Fruit fly (Drosophila melanogaster) whole organism, pupa: ENCODE results near the gene Cyp6d5.

ENCODE experiments used
- CG10348 ChIP-seq: fragments of 200-800 bp; sonication (Bioruptor generic); IDR thresholded peaks from 2 replicates; pipeline ENCODE4 v1.3.6; 2022; ENCODE audit warnings: missing biosample characterization, missing genetic modification characterization
- CG12605 ChIP-seq: fragments of 200-800 bp; sonication (Bioruptor generic); IDR thresholded peaks from 2 replicates; pipeline ENCODE4 v1.3.6; 2022; ENCODE audit warnings: missing biosample characterization, missing genetic modification characterization
- CG13204 ChIP-seq: fragments of 200-800 bp; sonication (Bioruptor generic); optimal IDR thresholded peaks from 2 replicates; lab custom pipeline; 2018; ENCODE audit warnings: missing biosample characterization, mild to moderate bottlenecking, missing genetic modification characterization, moderate library complexity
- CG14655 ChIP-seq: fragments of 200-800 bp; sonication (Bioruptor generic); optimal IDR thresholded peaks from 3 replicates; lab custom pipeline; 2017; ENCODE audit warnings: mild to moderate bottlenecking, missing biosample characterization, missing genetic modification reagents, missing genetic modification characterization
- CG15710 ChIP-seq: fragments of 200-800 bp; sonication (Bioruptor generic); optimal IDR thresholded peaks from 2 replicates; lab custom pipeline; 2018; ENCODE audit warnings: missing biosample characterization, mild to moderate bottlenecking, missing genetic modification characterization, moderate library complexity
- CG17806 ChIP-seq: fragments of 200-800 bp; sonication (Bioruptor generic); optimal IDR thresholded peaks from 2 replicates; lab custom pipeline; 2018; ENCODE audit warnings: missing biosample characterization, mild to moderate bottlenecking, missing genetic modification characterization, moderate library complexity
- CG32121 ChIP-seq: fragments of 200-800 bp; sonication (Bioruptor generic); IDR thresholded peaks from 2 replicates; pipeline ENCODE4 v1.3.6; 2022; ENCODE audit warnings: missing biosample characterization, missing genetic modification characterization
- CG34367 ChIP-seq: fragments of 200-800 bp; sonication (Bioruptor generic); optimal IDR thresholded peaks from 2 replicates; lab custom pipeline; 2018; ENCODE audit warnings: missing biosample characterization, mild to moderate bottlenecking, missing genetic modification characterization
- CG4496 ChIP-seq: fragments of 200-800 bp; sonication (Bioruptor generic); IDR thresholded peaks from 3 replicates; pipeline ENCODE4 v1.3.6; 2022; ENCODE audit warnings: missing biosample characterization, missing genetic modification characterization
- CG8159 ChIP-seq: fragments of 200-800 bp; sonication (Bioruptor generic); optimal IDR thresholded peaks from 3 replicates; lab custom pipeline; 2018; ENCODE audit warnings: missing biosample characterization, mild to moderate bottlenecking, missing genetic modification characterization, moderate library complexity
- CG8301 ChIP-seq: fragments of 200-800 bp; sonication (Bioruptor generic); optimal IDR thresholded peaks from 2 replicates; lab custom pipeline; 2018; ENCODE audit warnings: missing biosample characterization, mild to moderate bottlenecking, missing genetic modification characterization
- CG9948 ChIP-seq: fragments of 200-800 bp; sonication (Bioruptor generic); optimal IDR thresholded peaks from 2 replicates; lab custom pipeline; 2018; ENCODE audit warnings: missing biosample characterization, mild to moderate bottlenecking, missing genetic modification characterization, moderate library complexity
- D1 ChIP-seq: fragments of 200-800 bp; sonication (Bioruptor generic); optimal IDR thresholded peaks from 2 replicates; lab custom pipeline; 2018; ENCODE audit warnings: missing biosample characterization, mild to moderate bottlenecking, missing genetic modification characterization, moderate library complexity
- EcR ChIP-seq: fragments of 200-800 bp; sonication (Bioruptor generic); optimal IDR thresholded peaks from 3 replicates; lab custom pipeline; 2019; ENCODE audit warnings: missing biosample characterization, missing genetic modification characterization, mild to moderate bottlenecking, moderate library complexity, missing genetic modification reagents
- Ets98B ChIP-seq: fragments of 200-800 bp; sonication (Bioruptor generic); IDR thresholded peaks from 2 replicates; pipeline ENCODE4 v1.3.6; 2022; ENCODE audit warnings: missing biosample characterization, missing genetic modification characterization
- Pif1A ChIP-seq: fragments of 200-800 bp; sonication (Bioruptor generic); optimal IDR thresholded peaks from 3 replicates; lab custom pipeline; 2016; ENCODE audit warnings: missing biosample characterization, missing genetic modification characterization
- Pif1B ChIP-seq: fragments of 200-800 bp; sonication (Bioruptor generic); optimal IDR thresholded peaks from 3 replicates; lab custom pipeline; 2016; ENCODE audit warnings: missing biosample characterization, missing genetic modification characterization
- Snoo ChIP-seq: fragments of 200-800 bp; sonication (Bioruptor generic); optimal IDR thresholded peaks from 3 replicates; lab custom pipeline; 2017; ENCODE audit warnings: missing biosample characterization, mild to moderate bottlenecking, missing genetic modification characterization, inconsistent platforms
- fd96Ca ChIP-seq: fragments of 200-800 bp; sonication (Bioruptor generic); IDR thresholded peaks from 3 replicates; pipeline ENCODE4 v1.3.6; 2022; ENCODE audit warnings: missing biosample characterization, missing genetic modification characterization
- gl ChIP-seq: fragments of 200-800 bp; sonication (Bioruptor generic); optimal IDR thresholded peaks from 2 replicates; lab custom pipeline; 2018; ENCODE audit warnings: missing biosample characterization, mild to moderate bottlenecking, missing genetic modification characterization
- rn ChIP-seq: fragments of 200-800 bp; sonication (Bioruptor generic); IDR thresholded peaks from 2 replicates; pipeline ENCODE4 v1.3.6; 2022; ENCODE audit warnings: missing biosample characterization, missing genetic modification characterization

Cyp6d5 gene

dm6 chr3R:14037330-14037729 lies 8.3 kb downstream of the Cyp6d5 start:
- no peak for TF ChIP-seq CG10348 (GFP tag; lab: Robert Waterston, UW)
- TF ChIP-seq CG32121 (GFP tag; lab: Robert Waterston, UW): no peak
- TF ChIP-seq Snoo (tag; lab: Kevin White, UChicago): no peak
- no peak for TF ChIP-seq CG14655 (GFP tag; lab: Kevin White, UChicago)
- no peak for TF ChIP-seq Ets98B (GFP tag; lab: Robert Waterston, UW)
- TF ChIP-seq rn (GFP tag; lab: Robert Waterston, UW): no peak
- TF ChIP-seq CG13204 (GFP tag; lab: Kevin White, UChicago): no peak

dm6 chr3R:14041036-14041435 lies 12.0 kb downstream of the Cyp6d5 start:
- TF ChIP-seq CG15710 (peak; percentile 6), Snoo (tag; lab: Kevin White, UChicago) (no peak)

dm6 chr3R:14041647-14042046 lies 12.6 kb downstream of the Cyp6d5 start:
- TF ChIP-seq Pif1B (GFP tag; lab: Kevin White, UChicago): no peak
- no peak for TF ChIP-seq CG34367
- TF ChIP-seq EcR (GFP tag; lab: Kevin White, UChicago): no peak
- TF ChIP-seq Snoo (tag; lab: Kevin White, UChicago): no peak
- TF ChIP-seq Pif1A (GFP tag; lab: Kevin White, UChicago): no peak
- TF ChIP-seq CG9948 (tag; lab: Kevin White, UChicago): no peak
- TF ChIP-seq gl (tag; lab: Kevin White, UChicago): no peak
- no peak for TF ChIP-seq CG10348 (GFP tag; lab: Robert Waterston, UW)
- TF ChIP-seq fd96Ca (GFP tag; lab: Robert Waterston, UW): no peak
- no peak for TF ChIP-seq CG12605 (GFP tag; lab: Robert Waterston, UW)
- no peak for TF ChIP-seq CG32121 (GFP tag; lab: Robert Waterston, UW)
- TF ChIP-seq CG15710: no peak
- no peak for TF ChIP-seq rn (GFP tag; lab: Robert Waterston, UW)
- no peak for TF ChIP-seq CG8159 (tag; lab: Kevin White, UChicago)
- TF ChIP-seq CG13204 (GFP tag; lab: Kevin White, UChicago): no peak
- no peak for TF ChIP-seq CG8301 (tag; lab: Kevin White, UChicago)

dm6 chr3R:14044361-14044860 lies 15.4 kb downstream of the Cyp6d5 start:
- no peak for TF ChIP-seq rn (GFP tag; lab: Robert Waterston, UW)
- no peak for TF ChIP-seq CG10348 (GFP tag; lab: Robert Waterston, UW)
- TF ChIP-seq CG8301 (tag; lab: Kevin White, UChicago): no peak
- no peak for TF ChIP-seq CG15710
- TF ChIP-seq, all 21 proteins: peak for 0

dm6 chr3R:14048702-14049142 lies 19.7 kb downstream of the Cyp6d5 start:
- TF ChIP-seq CG10348 (GFP tag; lab: Robert Waterston, UW) (no peak), Snoo (tag; lab: Kevin White, UChicago) (peak; percentile 65), CG8159 (tag; lab: Kevin White, UChicago) (peak; percentile 83), D1 (tag; lab: Kevin White, UChicago) (no peak), CG8301 (tag; lab: Kevin White, UChicago) (peak; percentile 42), Pif1B (GFP tag; lab: Kevin White, UChicago) (peak; percentile 13), CG12605 (GFP tag; lab: Robert Waterston, UW) (no peak), EcR (GFP tag; lab: Kevin White, UChicago) (peak; percentile 69), CG15710 (peak; percentile 78), CG4496 (GFP tag; lab: Robert Waterston, UW) (0 out of 3 replicates have a peak, but pooled peaks have one; percentile 44), CG32121 (GFP tag; lab: Robert Waterston, UW) (no peak), fd96Ca (GFP tag; lab: Robert Waterston, UW) (no peak), rn (GFP tag; lab: Robert Waterston, UW) (no peak), CG9948 (tag; lab: Kevin White, UChicago) (peak; percentile 72), CG17806 (tag; lab: Kevin White, UChicago) (peak; percentile 57), CG14655 (GFP tag; lab: Kevin White, UChicago) (peak; percentile 64), CG34367 (peak; percentile 59), Pif1A (GFP tag; lab: Kevin White, UChicago) (no peak), Ets98B (GFP tag; lab: Robert Waterston, UW) (no peak), gl (tag; lab: Kevin White, UChicago) (no peak), CG13204 (GFP tag; lab: Kevin White, UChicago) (no peak)

- TF ChIP-seq CG32121 (GFP tag; lab: Robert Waterston, UW): no peak
- no peak for TF ChIP-seq rn (GFP tag; lab: Robert Waterston, UW)
- TF ChIP-seq CG34367: no peak
- peak; percentile 75 for TF ChIP-seq CG12605 (GFP tag; lab: Robert Waterston, UW)
- TF ChIP-seq CG4496 (GFP tag; lab: Robert Waterston, UW): peak; percentile 32; the same call in 1 of the 3 replicates
- no peak for TF ChIP-seq CG14655 (GFP tag; lab: Kevin White, UChicago)
- TF ChIP-seq D1 (tag; lab: Kevin White, UChicago): no peak
- no peak for TF ChIP-seq Ets98B (GFP tag; lab: Robert Waterston, UW)
- no peak for TF ChIP-seq CG13204 (GFP tag; lab: Kevin White, UChicago)
- TF ChIP-seq CG15710: no peak
- TF ChIP-seq gl (tag; lab: Kevin White, UChicago): no peak
- TF ChIP-seq Pif1A (GFP tag; lab: Kevin White, UChicago): no peak
- no peak for TF ChIP-seq CG10348 (GFP tag; lab: Robert Waterston, UW)
- TF ChIP-seq CG17806 (tag; lab: Kevin White, UChicago): no peak
- TF ChIP-seq CG8159 (tag; lab: Kevin White, UChicago): no peak
Measured at dm6 chr3R:14050556-14051170, 21.6 kb downstream of the Cyp6d5 start.
